Fruit fly (Drosophila melanogaster) whole organism, wandering third instar larva: ENCODE measurements around the gene Rad60.

ENCODE experiments used
- Abd-B ChIP-seq: fragments of >200 bp; optimal IDR thresholded peaks from 2 replicates; lab custom pipeline; 2017; ENCODE audit warnings: missing biosample characterization, missing genetic modification characterization
- CG32264 ChIP-seq: fragments of 200-800 bp; sonication (Bioruptor generic); optimal IDR thresholded peaks from 2 replicates; lab custom pipeline; 2016; ENCODE audit warnings: missing biosample characterization, missing genetic modification characterization
- CG9705 ChIP-seq: fragments of 200-800 bp; sonication (Bioruptor generic); optimal IDR thresholded peaks from 2 replicates; lab custom pipeline; 2018; ENCODE audit warnings: missing biosample characterization, mild to moderate bottlenecking, missing genetic modification characterization
- CrebA ChIP-seq: fragments of 200-800 bp; sonication (Bioruptor generic); optimal IDR thresholded peaks from 2 replicates; lab custom pipeline; 2016; ENCODE audit warnings: missing biosample characterization, mild to moderate bottlenecking, missing genetic modification characterization, borderline replicate concordance
- Dfd ChIP-seq: fragments of >200 bp; optimal IDR thresholded peaks from 2 replicates; lab custom pipeline; 2017; ENCODE audit warnings: missing biosample characterization, missing genetic modification characterization
- Dif ChIP-seq: fragments of 200-275, 200-300 bp; sonication (Bioruptor generic); optimal IDR thresholded peaks from 2 replicates; lab custom pipeline; 2018; ENCODE audit warnings: missing biosample characterization, missing genetic modification characterization; ENCODE audit not compliant: partially characterized antibody
- GATAd ChIP-seq: sonication (Bioruptor generic); optimal IDR thresholded peaks from 2 replicates; lab custom pipeline; 2016; ENCODE audit warnings: missing biosample characterization, missing genetic modification characterization
- HLH106 ChIP-seq: fragments of 200-800 bp; optimal IDR thresholded peaks from 3 replicates; lab custom pipeline; 2019; ENCODE audit warnings: missing biosample characterization, mild to moderate bottlenecking, missing genetic modification characterization, moderate library complexity
- Hnf4 ChIP-seq: fragments of 200-800 bp; sonication (Bioruptor generic); optimal IDR thresholded peaks from 2 replicates; lab custom pipeline; 2016; ENCODE audit warnings: missing biosample characterization, mild to moderate bottlenecking, missing genetic modification characterization
- Hr78 ChIP-seq: fragments of >200 bp; optimal IDR thresholded peaks from 2 replicates; lab custom pipeline; 2017; ENCODE audit warnings: missing biosample characterization, missing genetic modification characterization
- Hr83 ChIP-seq: fragments of 200-300 bp; sonication (Bioruptor generic); optimal IDR thresholded peaks from 2 replicates; lab custom pipeline; 2016; ENCODE audit warnings: missing biosample characterization, mild to moderate bottlenecking, missing genetic modification characterization, moderate library complexity; ENCODE audit not compliant: poor library complexity, severe bottlenecking
- Jra ChIP-seq: sonication (Bioruptor generic); optimal IDR thresholded peaks from 2 replicates; lab custom pipeline; 2016; ENCODE audit warnings: missing biosample characterization, missing genetic modification characterization
- Mio ChIP-seq: sonication (Bioruptor generic); optimal IDR thresholded peaks from 2 replicates; lab custom pipeline; 2016; ENCODE audit warnings: missing biosample characterization, missing genetic modification characterization
- Myc ChIP-seq: fragments of >200 bp; optimal IDR thresholded peaks from 2 replicates; lab custom pipeline; 2017
- N ChIP-seq: fragments of >200 bp; optimal IDR thresholded peaks from 2 replicates; lab custom pipeline; 2018; ENCODE audit warnings: missing biosample characterization, missing external identifiers, missing genetic modification characterization
- OdsH ChIP-seq: fragments of 200-800 bp; sonication (Bioruptor generic); optimal IDR thresholded peaks from 2 replicates; lab custom pipeline; 2016; ENCODE audit warnings: missing biosample characterization, mild to moderate bottlenecking, missing genetic modification characterization
- Rel ChIP-seq, 2 experiments: fragments of 200-800 bp; sonication (Bioruptor generic) in 1 of 2; optimal IDR thresholded peaks; 2 replicates in 1 of 2; 3 replicates in 1 of 2; lab custom pipeline; 2016 to 2019; ENCODE audit warnings: mild to moderate bottlenecking in 2 of 2, missing biosample characterization in 2 of 2, missing genetic modification characterization in 2 of 2, moderate library complexity in 1 of 2
- Sp1 ChIP-seq: fragments of 200-800 bp; sonication (Bioruptor generic); optimal IDR thresholded peaks from 3 replicates; lab custom pipeline; 2019; ENCODE audit warnings: missing biosample characterization, mild to moderate bottlenecking, missing genetic modification characterization, moderate library complexity
- Vsx2 ChIP-seq: fragments of 200-300, 225-300 bp; sonication (Bioruptor generic); optimal IDR thresholded peaks from 2 replicates; lab custom pipeline; 2018; ENCODE audit warnings: missing biosample characterization, missing genetic modification characterization; ENCODE audit not compliant: partially characterized antibody
- br ChIP-seq: fragments of 200-800 bp; sonication (Bioruptor generic); optimal IDR thresholded peaks from 2 replicates; lab custom pipeline; 2016; ENCODE audit warnings: missing biosample characterization, missing genetic modification characterization
- brk ChIP-seq: fragments of 200-800 bp; sonication (Bioruptor generic); optimal IDR thresholded peaks from 2 replicates; lab custom pipeline; 2016; ENCODE audit warnings: missing biosample characterization, mild to moderate bottlenecking, missing genetic modification characterization
- dl ChIP-seq, 2 experiments: fragments of 175-275, 200-275 bp in 1 of 2; fragments of 200-275 bp in 1 of 2; sonication (Bioruptor generic); optimal IDR thresholded peaks; lab custom pipeline; 2018; ENCODE audit warnings: mild to moderate bottlenecking in 2 of 2, missing biosample characterization in 2 of 2, missing genetic modification characterization in 2 of 2, moderate library complexity in 2 of 2; ENCODE audit not compliant: partially characterized antibody in 2 of 2, insufficient read depth in 1 of 2
- dmrt93B ChIP-seq: fragments of 200-800 bp; sonication (Bioruptor generic); optimal IDR thresholded peaks from 2 replicates; lab custom pipeline; 2018; ENCODE audit warnings: missing biosample characterization, mild to moderate bottlenecking, missing genetic modification characterization
- dsf ChIP-seq: sonication (Bioruptor generic); optimal IDR thresholded peaks from 2 replicates; lab custom pipeline; 2016; ENCODE audit warnings: missing biosample characterization, missing genetic modification characterization, borderline replicate concordance
- ey ChIP-seq: fragments of 200-800 bp; sonication (Bioruptor generic); optimal IDR thresholded peaks from 2 replicates; lab custom pipeline; 2016; ENCODE audit warnings: missing biosample characterization, missing genetic modification characterization
- foxo ChIP-seq, 2 experiments: fragments of 200-800 bp; sonication (Bioruptor generic); optimal IDR thresholded peaks; 2 replicates in 1 of 2; 3 replicates in 1 of 2; lab custom pipeline; 2016 to 2017; ENCODE audit warnings: missing biosample characterization in 2 of 2, missing genetic modification characterization in 2 of 2
- fru ChIP-seq: fragments of 200-800 bp; sonication (Bioruptor generic); optimal IDR thresholded peaks from 3 replicates; lab custom pipeline; 2016; ENCODE audit warnings: missing biosample characterization, mild to moderate bottlenecking, missing genetic modification characterization
- h ChIP-seq: fragments of 200-800 bp; sonication (Bioruptor generic); optimal IDR thresholded peaks from 3 replicates; lab custom pipeline; 2016; ENCODE audit warnings: missing biosample characterization, mild to moderate bottlenecking, missing genetic modification characterization
- jim ChIP-seq: fragments of 175-275, 200-325 bp; sonication (Bioruptor generic); optimal IDR thresholded peaks from 2 replicates; lab custom pipeline; 2016; ENCODE audit warnings: missing biosample characterization, mild to moderate bottlenecking, missing genetic modification characterization
- lola ChIP-seq: fragments of >200 bp; optimal IDR thresholded peaks from 2 replicates; lab custom pipeline; 2017; ENCODE audit warnings: missing biosample characterization, missing genetic modification characterization
- pan ChIP-seq: fragments of >200 bp; optimal IDR thresholded peaks from 2 replicates; lab custom pipeline; 2017
- psq ChIP-seq: fragments of 200-800 bp; sonication (Bioruptor generic); optimal IDR thresholded peaks from 3 replicates; lab custom pipeline; 2017; ENCODE audit warnings: missing biosample characterization, mild to moderate bottlenecking, missing genetic modification characterization, moderate library complexity
- rgr ChIP-seq: fragments of 200-800 bp; sonication (Bioruptor generic); optimal IDR thresholded peaks from 3 replicates; lab custom pipeline; 2016; ENCODE audit warnings: missing biosample characterization, mild to moderate bottlenecking, missing genetic modification characterization
- sage ChIP-seq: fragments of 200-800 bp; sonication (Bioruptor generic); optimal IDR thresholded peaks from 2 replicates; lab custom pipeline; 2016; ENCODE audit warnings: missing biosample characterization, mild to moderate bottlenecking, missing genetic modification characterization
- sv ChIP-seq: fragments of 200-800 bp; sonication (Bioruptor generic); optimal IDR thresholded peaks from 3 replicates; lab custom pipeline; 2016; ENCODE audit warnings: missing biosample characterization, missing genetic modification characterization
- tai ChIP-seq: sonication (Bioruptor generic); optimal IDR thresholded peaks from 2 replicates; lab custom pipeline; 2016; ENCODE audit warnings: missing biosample characterization, missing genetic modification characterization
- usp ChIP-seq: fragments of >200 bp; optimal IDR thresholded peaks from 2 replicates; lab custom pipeline; 2017; ENCODE audit warnings: missing biosample characterization, missing genetic modification characterization
- woc ChIP-seq: sonication (Bioruptor generic); optimal IDR thresholded peaks from 2 replicates; lab custom pipeline; 2016; ENCODE audit warnings: missing biosample characterization, mild to moderate bottlenecking, missing genetic modification characterization

Gene Rad60

DNA sequence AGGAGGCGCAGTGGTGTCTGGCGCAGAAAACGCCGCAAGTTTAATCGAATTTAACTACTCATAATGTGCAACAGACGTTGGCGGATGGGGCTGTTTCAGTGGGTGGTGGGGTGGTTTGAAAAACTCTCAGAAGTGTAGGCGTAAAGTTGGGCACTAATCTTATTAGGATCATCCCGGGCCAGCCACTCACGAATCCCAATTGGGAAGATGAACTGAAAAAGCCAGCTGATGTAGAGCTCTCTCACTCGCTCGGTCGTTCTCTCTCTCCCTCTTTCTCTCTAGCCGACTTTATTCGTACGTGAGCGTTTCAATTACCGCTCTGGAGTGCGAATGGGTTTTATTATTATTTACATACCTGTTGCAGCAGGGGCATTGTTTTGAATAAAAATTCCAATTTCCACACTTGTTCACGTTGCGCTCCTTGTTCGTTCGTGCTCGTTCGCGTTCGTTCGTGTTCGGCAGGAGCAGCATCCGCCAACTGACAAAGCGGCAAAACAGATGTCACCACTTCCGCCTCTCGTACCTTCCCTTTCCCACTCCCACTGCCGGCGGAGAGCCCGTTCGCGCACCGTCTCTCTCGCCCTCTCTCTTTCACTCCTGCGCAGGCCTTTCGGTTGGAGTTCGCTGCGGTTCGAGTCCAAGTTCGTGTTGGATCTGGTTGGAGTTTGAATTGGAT lies 27.6 kb upstream of the Rad60 start:
- TF ChIP-seq Dif (GFP tag; lab: Kevin White, UChicago) = peak; percentile 66
- no peak for TF ChIP-seq jim
- no peak for TF ChIP-seq h (GFP tag; lab: Kevin White, UChicago)

DNA sequence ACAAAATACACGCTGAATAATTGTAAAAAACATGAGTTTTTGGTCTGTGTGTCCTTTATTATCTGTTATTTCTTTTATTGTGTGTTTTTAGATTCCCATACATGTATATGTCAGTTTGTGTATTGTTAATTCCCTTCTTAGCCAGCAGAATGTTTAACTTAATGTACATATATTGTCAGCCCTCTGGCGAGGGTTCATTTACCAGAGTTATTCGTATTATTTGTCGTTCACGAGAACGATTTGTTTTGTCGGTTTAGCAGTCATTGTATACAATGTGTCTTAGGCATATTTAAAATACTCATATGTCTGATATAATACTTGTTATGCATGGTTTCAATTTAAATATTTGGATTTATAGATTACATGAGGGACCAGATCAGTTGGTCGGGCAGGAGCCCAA lies 9.3 kb upstream of the Rad60 start:
- no peak for TF ChIP-seq Rel (GFP tag; optimal IDR thresholded peaks at IDR 0.05; lab: Kevin White, UChicago)
- no peak for TF ChIP-seq Rel (tag; optimal IDR thresholded peaks at IDR 0.05; lab: Kevin White, UChicago)
- no peak for TF ChIP-seq sage (GFP tag; lab: Kevin White, UChicago)
- no peak for TF ChIP-seq Hr78 (GFP tag; lab: Kevin White, UChicago)
- TF ChIP-seq rgr (GFP tag; lab: Kevin White, UChicago) = no peak
- TF ChIP-seq Hnf4 (GFP tag; lab: Kevin White, UChicago) = no peak
- TF ChIP-seq psq (GFP tag; lab: Kevin White, UChicago) = no peak
- no peak for TF ChIP-seq Jra (GFP tag; lab: Kevin White, UChicago)
- TF ChIP-seq CrebA = no peak
- TF ChIP-seq foxo (GFP tag; optimal IDR thresholded peaks at IDR 0.05; lab: Kevin White, UChicago) = no peak
- no peak for TF ChIP-seq h (GFP tag; lab: Kevin White, UChicago)
- no peak for TF ChIP-seq Dif (GFP tag; lab: Kevin White, UChicago)
- TF ChIP-seq OdsH (GFP tag; lab: Kevin White, UChicago) = no peak
- TF ChIP-seq lola (GFP tag; lab: Kevin White, UChicago) = no peak
- TF ChIP-seq dl (GFP tag; optimal IDR thresholded peaks at IDR 0.05; lab: Kevin White, UChicago; ENCODE audit: insufficient read depth in 1 of 2, partially characterized antibody in 2 of 2) = no peak
- no peak for TF ChIP-seq pan (lab: Kevin White, UChicago)
- no peak for TF ChIP-seq Sp1 (GFP tag; lab: Kevin White, UChicago)

DNA sequence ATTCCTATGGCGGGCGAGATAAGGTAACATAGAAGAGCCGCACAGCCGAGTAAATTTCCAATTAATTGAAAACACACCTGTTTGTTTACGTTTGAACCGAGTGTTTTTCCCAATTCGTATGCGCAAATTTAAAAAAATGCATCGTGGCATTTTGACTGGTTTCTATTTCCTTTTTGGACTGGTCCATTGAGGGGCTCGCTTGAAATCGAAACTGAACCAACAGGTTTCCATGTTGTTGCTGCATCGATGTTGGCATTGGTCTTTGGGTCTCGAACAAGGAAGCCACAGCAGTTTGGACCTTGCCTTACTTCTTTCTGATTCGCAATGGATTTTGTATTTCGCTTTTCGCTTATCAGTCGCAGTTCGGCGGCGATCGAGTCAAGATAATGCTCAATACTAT lies 7.2 kb upstream of the Rad60 start:
- TF ChIP-seq sv (no peak), jim (no peak), h (GFP tag; lab: Kevin White, UChicago) (no peak), Dif (GFP tag; lab: Kevin White, UChicago) (peak; percentile 35), HLH106 (tag; lab: Kevin White, UChicago) (no peak), CG9705 (no peak)

DNA sequence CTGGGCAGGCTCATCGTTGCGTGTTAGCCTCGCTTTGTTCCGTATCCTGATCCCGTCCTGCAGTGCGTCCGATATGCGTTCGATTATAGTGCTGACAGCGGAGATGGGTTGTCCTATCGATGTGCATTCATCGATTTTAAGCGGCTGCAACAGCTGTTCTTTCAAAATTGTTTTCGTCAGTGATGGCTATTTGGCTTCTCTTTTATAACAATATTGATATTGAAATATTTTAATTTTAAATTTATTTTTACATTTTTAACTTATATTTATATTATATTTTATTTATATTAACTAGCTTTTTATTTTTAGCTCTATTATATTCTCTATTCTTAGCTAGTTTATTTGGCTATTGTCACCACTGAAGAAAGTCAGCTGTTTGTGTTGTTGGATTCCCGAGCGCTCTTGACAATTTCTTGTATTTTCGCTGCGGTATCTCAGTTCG lies 6.7 kb upstream of the Rad60 start, which contains the start of the genes wda and Pex11c:
TSS of gene wda (minus strand) at position 102 of the 442 bp plus-strand sequence.
TSS of gene Pex11c (plus strand) at position 380 of the 442 bp plus-strand sequence.
- TF ChIP-seq N (GFP tag; lab: Kevin White, UChicago) (no peak), Myc (lab: Kevin White, UChicago) (peak; percentile 90), OdsH (GFP tag; lab: Kevin White, UChicago) (peak; percentile 85), CG9705 (no peak), tai (GFP tag; lab: Kevin White, UChicago) (no peak), sv (peak; percentile 66), Abd-B (GFP tag; lab: Kevin White, UChicago) (no peak), Dif (GFP tag; lab: Kevin White, UChicago) (no peak), pan (lab: Kevin White, UChicago) (no peak), Rel (GFP tag; optimal IDR thresholded peaks at IDR 0.05; lab: Kevin White, UChicago) (peak; percentile 52), Rel (tag; optimal IDR thresholded peaks at IDR 0.05; lab: Kevin White, UChicago) (peak; percentile 88), brk (GFP tag; lab: Kevin White, UChicago) (peak; percentile 85), dmrt93B (GFP tag; lab: Kevin White, UChicago) (peak; percentile 55), Vsx2 (no peak), CrebA (no peak), ey (GFP tag; lab: Kevin White, UChicago) (peak; percentile 58), Mio (GFP tag; lab: Kevin White, UChicago) (no peak), dsf (GFP tag; lab: Kevin White, UChicago) (peak; percentile 19), fru (GFP tag; lab: Kevin White, UChicago) (peak; percentile 60), br (GFP tag; lab: Kevin White, UChicago) (peak; percentile 48), Sp1 (GFP tag; lab: Kevin White, UChicago) (peak; percentile 81), jim (no peak), lola (GFP tag; lab: Kevin White, UChicago) (no peak), rgr (GFP tag; lab: Kevin White, UChicago) (peak; percentile 86), HLH106 (tag; lab: Kevin White, UChicago) (peak; percentile 91), Hr83 (GFP tag; lab: Kevin White, UChicago) (peak; percentile 47), Hnf4 (GFP tag; lab: Kevin White, UChicago) (peak; percentile 72), CG32264 (no peak), foxo (GFP tag; optimal IDR thresholded peaks at IDR 0.05; lab: Kevin White, UChicago) (peak in 1 of 2 experiments; percentile 81), Jra (GFP tag; lab: Kevin White, UChicago) (no peak), dl (GFP tag; optimal IDR thresholded peaks at IDR 0.05; lab: Kevin White, UChicago; ENCODE audit: insufficient read depth in 1 of 2, partially characterized antibody in 2 of 2) (no peak), woc (GFP tag; lab: Kevin White, UChicago) (peak; percentile 54), psq (GFP tag; lab: Kevin White, UChicago) (peak; percentile 86), h (GFP tag; lab: Kevin White, UChicago) (peak; percentile 83), Dfd (no peak), usp (no peak), Hr78 (GFP tag; lab: Kevin White, UChicago) (no peak), sage (GFP tag; lab: Kevin White, UChicago) (peak; percentile 27), GATAd (GFP tag; lab: Kevin White, UChicago) (peak; percentile 70)
